Worm (Caenorhabditis elegans): Measurements from ENCODE around the gene Y56A3A.41.
A peak's percentile ranks its signal among the peaks of the same experiment; 100 is the strongest.

The Y56A3A.41 gene

ce11 chrIII:11892939-11893338 is at the start of gene Y56A3A.41:
TSS of gene Y56A3A.41 (minus strand) at chrIII:11893039.
- no peak for TF ChIP-seq C04F5.9 (tag; optimal IDR thresholded peaks at IDR 0.05)
- TF ChIP-seq dpl-1 (GFP tag; optimal IDR thresholded peaks at IDR 0.05), result no peak
- TF ChIP-seq sox-4 (tag; optimal IDR thresholded peaks at IDR 0.05), result no peak
- TF ChIP-seq sup-37 (GFP tag; optimal IDR thresholded peaks at IDR 0.05), result no peak
- TF ChIP-seq nhr-71 (tag; optimal IDR thresholded peaks at IDR 0.05), result no peak
- TF ChIP-seq efl-1 (optimal IDR thresholded peaks at IDR 0.05), result no peak
- TF ChIP-seq efl-1 (GFP tag; optimal IDR thresholded peaks at IDR 0.05 in 1 of 2), result no peak
- no peak for TF ChIP-seq nhr-90 (tag; optimal IDR thresholded peaks at IDR 0.05; ENCODE audit: poor library complexity)
- no peak for TF ChIP-seq lsy-2 (tag; optimal IDR thresholded peaks at IDR 0.05)
- no peak for TF ChIP-seq lin-35 (GFP tag; optimal IDR thresholded peaks at IDR 0.05)
- TF ChIP-seq efl-3 (GFP tag; optimal IDR thresholded peaks at IDR 0.05), result no peak
- no peak for TF ChIP-seq grh-1 (GFP tag; IDR thresholded peaks at IDR 0.05)
- no peak for TF ChIP-seq unc-62 (GFP tag; optimal IDR thresholded peaks at IDR 0.05)
- no peak for TF ChIP-seq ceh-82 (tag; optimal IDR thresholded peaks at IDR 0.05)
- TF ChIP-seq unc-98 (GFP tag; IDR thresholded peaks at IDR 0.05), result no peak
- TF ChIP-seq ztf-11 (tag; optimal IDR thresholded peaks at IDR 0.05), result no peak
- no peak for TF ChIP-seq unc-30 (tag; optimal IDR thresholded peaks at IDR 0.05)

DNA sequence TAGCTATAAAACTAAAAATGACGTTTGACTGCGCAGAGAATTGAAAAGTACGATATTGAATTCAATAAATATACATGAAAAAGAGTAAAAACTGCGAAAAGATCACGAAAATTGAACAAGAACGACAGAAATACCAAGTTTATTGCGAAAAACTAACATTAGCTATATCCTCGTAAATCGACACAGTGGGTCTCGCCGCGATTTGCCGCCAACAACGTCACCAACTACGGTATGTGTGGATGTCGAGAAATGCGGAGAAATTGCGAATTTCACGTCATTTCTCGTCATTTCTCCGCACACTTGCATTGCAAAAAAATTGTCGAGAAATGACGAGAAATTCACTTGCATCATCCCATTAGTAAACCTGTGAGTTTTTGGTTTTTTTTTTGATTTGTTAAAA is 47.2 kb upstream of the Y56A3A.41 start:
- TF ChIP-seq lsy-2 (tag; optimal IDR thresholded peaks at IDR 0.05) (peak in 1 of 2 experiments; percentile 27), C04F5.9 (tag; optimal IDR thresholded peaks at IDR 0.05) (peak; percentile 97)

DNA sequence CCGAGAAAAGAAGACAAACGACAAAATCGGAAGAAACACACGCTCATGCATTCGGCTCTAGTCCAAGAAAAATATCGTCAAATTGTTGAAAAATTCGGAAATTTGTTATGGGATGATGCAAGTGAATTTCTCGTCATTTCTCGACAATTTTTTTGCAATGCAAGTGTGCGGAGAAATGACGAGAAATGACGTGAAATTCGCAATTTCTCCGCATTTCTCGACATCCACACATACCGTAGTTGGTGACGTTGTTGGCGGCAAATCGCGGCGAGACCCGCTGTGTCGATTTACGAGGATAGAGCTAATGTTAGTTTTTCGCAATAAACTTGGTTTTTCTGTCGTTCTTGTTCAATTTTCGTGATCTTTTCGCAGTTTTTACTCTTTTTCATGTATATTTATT is 46.4 kb upstream of the Y56A3A.41 start:
- TF ChIP-seq C04F5.9 (tag; optimal IDR thresholded peaks at IDR 0.05), result peak; percentile 97
- peak in 1 of 2 experiments; percentile 2 for TF ChIP-seq lsy-2 (tag; optimal IDR thresholded peaks at IDR 0.05)

- TF ChIP-seq fkh-10 (GFP tag; optimal IDR thresholded peaks at IDR 0.05) (no peak), unc-86 (tag; optimal IDR thresholded peaks at IDR 0.05) (no peak), ztf-11 (tag; optimal IDR thresholded peaks at IDR 0.05) (no peak), skn-1 (tag; optimal IDR thresholded peaks at IDR 0.05) (no peak), lin-35 (GFP tag; optimal IDR thresholded peaks at IDR 0.05) (no peak), ces-1 (GFP tag; optimal IDR thresholded peaks at IDR 0.05) (no peak), hlh-17 (GFP tag; optimal IDR thresholded peaks at IDR 0.05; ENCODE audit: borderline replicate concordance) (no peak), ceh-8 (GFP tag; optimal IDR thresholded peaks at IDR 0.05) (no peak), nhr-12 (tag; optimal IDR thresholded peaks at IDR 0.05) (no peak), nhr-11 (tag; optimal IDR thresholded peaks at IDR 0.05) (no peak), zip-4 (GFP tag; optimal IDR thresholded peaks at IDR 0.05) (no peak), lin-15B (tag; optimal IDR thresholded peaks at IDR 0.05) (no peak)
These were observed 45.7 kb upstream of the Y56A3A.41 start for ce11 chrIII:11938525-11938924.

DNA sequence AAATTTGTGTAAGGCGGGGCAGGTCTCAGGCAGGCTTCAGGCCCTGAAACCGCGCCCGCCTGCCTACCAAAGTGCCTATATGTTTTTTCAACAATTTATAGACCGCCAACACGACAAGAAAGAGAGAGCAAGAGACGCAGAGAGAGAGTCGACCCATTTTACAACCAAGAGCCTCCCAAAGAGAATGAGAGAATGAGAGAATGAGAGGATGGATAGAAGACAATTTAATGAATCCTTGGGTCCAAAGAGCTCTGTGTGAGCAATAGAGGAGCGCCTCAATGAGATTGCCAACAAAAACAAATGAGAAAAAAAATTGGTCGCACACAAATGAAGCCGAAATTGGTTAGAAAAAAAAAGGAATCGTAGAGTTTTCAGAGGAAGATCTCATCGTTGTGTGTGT is 45.1 kb upstream of the Y56A3A.41 start:
- TF ChIP-seq dsc-1 (tag; optimal IDR thresholded peaks at IDR 0.05) (peak; percentile 20), tbx-2 (tag; optimal IDR thresholded peaks at IDR 0.05) (peak; percentile 14), isw-1 (GFP tag; IDR thresholded peaks at IDR 0.05) (no peak), lsy-2 (tag; optimal IDR thresholded peaks at IDR 0.05) (peak; percentile 14 to 42), rnt-1 (tag; optimal IDR thresholded peaks at IDR 0.05) (peak; percentile 45), snu-23 (GFP tag; optimal IDR thresholded peaks at IDR 0.05) (peak; percentile 19), lin-14 (GFP tag; optimal IDR thresholded peaks at IDR 0.05) (peak; percentile 50), nhr-71 (tag; optimal IDR thresholded peaks at IDR 0.05) (peak; percentile 50), ama-1 (optimal IDR thresholded peaks at IDR 0.05) (no peak)
